Worm (Caenorhabditis elegans): ENCODE data around the gene Y57G11C.3.
A peak's percentile ranks its signal among the peaks of the same experiment; 100 is the strongest.

Gene Y57G11C.3

DNA sequence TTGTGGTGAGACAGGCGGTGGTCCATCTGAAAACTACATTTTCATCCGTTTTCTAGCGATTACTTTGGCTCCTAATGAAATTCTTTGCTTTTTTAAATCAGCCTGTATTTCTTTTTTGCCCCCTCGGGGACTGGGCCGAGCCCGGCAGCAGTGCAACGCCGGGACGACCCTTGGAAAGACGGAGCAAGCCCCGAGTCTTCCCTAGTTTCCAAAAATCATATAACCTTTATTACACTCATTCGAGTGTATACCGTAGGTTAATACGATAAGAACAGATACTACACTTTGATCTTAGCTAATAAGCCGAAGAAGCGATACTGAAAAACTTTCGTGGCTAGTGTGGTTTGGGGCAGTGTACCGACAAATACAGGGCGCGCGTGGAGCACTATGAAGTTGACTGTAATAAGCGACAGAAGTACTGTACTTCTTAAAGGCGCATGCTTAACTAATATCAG is 3.3 kb upstream of the Y57G11C.3 start (continued):
- TF ChIP-seq fkh-3 (tag; optimal IDR thresholded peaks at IDR 0.05) (no peak), bed-1 (GFP tag; IDR thresholded peaks at IDR 0.05) (no peak), madf-6 (GFP tag; IDR thresholded peaks at IDR 0.05) (peak; percentile 100), athp-1 (tag; optimal IDR thresholded peaks at IDR 0.05) (peak; percentile 21), ccch-3 (GFP tag; optimal IDR thresholded peaks at IDR 0.05) (no peak), egl-18 (GFP tag; IDR thresholded peaks at IDR 0.05) (no peak), B0035.1 (tag; optimal IDR thresholded peaks at IDR 0.05) (no peak), cebp-2 (GFP tag; IDR thresholded peaks at IDR 0.05) (no peak), ztf-3 (GFP tag; optimal IDR thresholded peaks at IDR 0.05) (no peak), ets-4 (GFP tag; optimal IDR thresholded peaks at IDR 0.05) (no peak), snpc-4 (GFP tag; optimal IDR thresholded peaks at IDR 0.05) (peak; percentile 97), snpc-4 (tag; optimal IDR thresholded peaks at IDR 0.05) (peak; percentile 95 to 99 (median 98)), lin-40 (tag; optimal IDR thresholded peaks at IDR 0.05) (no peak), attf-5 (GFP tag; optimal IDR thresholded peaks at IDR 0.05) (no peak), F23B12.7 (tag; optimal IDR thresholded peaks at IDR 0.05; ENCODE audit: insufficient read depth) (peak; percentile 38), ceh-91 (GFP tag; IDR thresholded peaks at IDR 0.05) (peak; percentile 63; the same call in 1 of the 2 replicates), ceh-58 (GFP tag; IDR thresholded peaks at IDR 0.05) (no peak), zim-3 (tag; optimal IDR thresholded peaks at IDR 0.05) (no peak), let-607 (tag; optimal IDR thresholded peaks at IDR 0.05) (no peak), rec-8 (tag; optimal IDR thresholded peaks at IDR 0.05) (no peak), Y53G8AR.9 (GFP tag; conservative IDR thresholded peaks at IDR 0.05) (peak; percentile 71), T26A5.8 (tag; optimal IDR thresholded peaks at IDR 0.05) (no peak), aptf-3 (GFP tag; IDR thresholded peaks at IDR 0.05) (no peak), F57A8.1 (GFP tag; optimal IDR thresholded peaks at IDR 0.05) (no peak), nhr-27 (tag; optimal IDR thresholded peaks at IDR 0.05) (no peak), B0019.2 (GFP tag; conservative IDR thresholded peaks at IDR 0.05) (0 out of 2 replicates have a peak, but pooled peaks have one; percentile 1), D2030.7 (GFP tag; IDR thresholded peaks at IDR 0.05) (peak; percentile 98), rcor-1 (GFP tag; IDR thresholded peaks at IDR 0.05) (peak; percentile 88), hsf-1 (GFP tag; IDR thresholded peaks at IDR 0.05) (peak; percentile 57), egrh-3 (GFP tag; IDR thresholded peaks at IDR 0.05) (no peak), Y67H2A.10 (GFP tag; conservative IDR thresholded peaks at IDR 0.05) (0 out of 2 replicates have a peak, but pooled peaks have one; percentile 32), lin-54 (GFP tag; optimal IDR thresholded peaks at IDR 0.05) (peak; percentile 70), lir-1 (GFP tag; conservative IDR thresholded peaks at IDR 0.05) (peak; percentile 71), bed-2 (GFP tag; IDR thresholded peaks at IDR 0.05) (no peak), hmg-20 (GFP tag; IDR thresholded peaks at IDR 0.05) (peak; percentile 45; the same call in 1 of the 2 replicates), F49E8.2 (tag; optimal IDR thresholded peaks at IDR 0.05; ENCODE audit: insufficient read depth) (peak; percentile 71), egl-44 (GFP tag; IDR thresholded peaks at IDR 0.05) (0 out of 2 replicates have a peak, but pooled peaks have one; percentile 26), gei-17 (GFP tag; optimal IDR thresholded peaks at IDR 0.05) (no peak), akir-1 (GFP tag; optimal IDR thresholded peaks at IDR 0.05) (no peak), lsy-27 (tag; optimal IDR thresholded peaks at IDR 0.05; ENCODE audit: borderline replicate concordance, insufficient read depth) (peak; percentile 42), ceh-40 (GFP tag; IDR thresholded peaks at IDR 0.05) (0 out of 2 replicates have a peak, but pooled peaks have one; percentile 31), zfh-2 (GFP tag; conservative IDR thresholded peaks at IDR 0.05) (peak; percentile 67), Y53F4B.3 (GFP tag; IDR thresholded peaks at IDR 0.05) (peak; percentile 72), aptf-2 (GFP tag; conservative IDR thresholded peaks at IDR 0.05) (peak; percentile 52; the same call in 1 of the 2 replicates), T07F8.4 (tag; optimal IDR thresholded peaks at IDR 0.05) (no peak), dpl-1 (GFP tag; optimal IDR thresholded peaks at IDR 0.05) (no peak), nhr-179 (tag; optimal IDR thresholded peaks at IDR 0.05) (no peak)
